Worm (Caenorhabditis elegans) whole organism, L4 larva: ENCODE results near the gene C56E6.4.

Experiments used
- egl-27 ChIP-seq: sonication (generic microtip); optimal IDR thresholded peaks from 3 replicates; lab custom pipeline; 2017; ENCODE audit warnings: missing biosample characterization, missing genetic modification reagents, missing genetic modification characterization
- gei-8 ChIP-seq: fragments of 200-800 bp; sonication (Bioruptor generic); optimal IDR thresholded peaks from 2 replicates; lab custom pipeline; 2018; ENCODE audit warnings: mild to moderate bottlenecking, missing genetic modification characterization, missing compliant biosample characterization
- hlh-11 ChIP-seq: fragments of 200-800 bp; sonication (Bioruptor generic); optimal IDR thresholded peaks from 2 replicates; lab custom pipeline; 2018; ENCODE audit warnings: mild to moderate bottlenecking, missing genetic modification characterization, missing compliant biosample characterization
- lin-13 ChIP-seq: fragments of 150-350 bp; optimal IDR thresholded peaks from 2 replicates; lab custom pipeline; 2014; ENCODE audit warnings: missing biosample characterization, missing genetic modification reagents, missing genetic modification characterization
- lin-39 ChIP-seq: fragments of 150-350 bp; optimal IDR thresholded peaks from 2 replicates; lab custom pipeline; 2014; ENCODE audit warnings: missing biosample characterization, missing genetic modification reagents, missing genetic modification characterization
- zip-2 ChIP-seq: fragments of 150-350 bp; optimal IDR thresholded peaks from 2 replicates; lab custom pipeline; 2014; ENCODE audit warnings: missing biosample characterization, missing genetic modification characterization

ce11 chrII:6486344-6486743, 42.2 kb downstream of the C56E6.4 start:
- TF ChIP-seq zip-2: no peak
- no peak for TF ChIP-seq lin-13 (GFP tag; lab: Kevin White, UChicago)
- TF ChIP-seq hlh-11 (tag; lab: Kevin White, UChicago): peak; percentile 61
- TF ChIP-seq lin-39 (tag; lab: Kevin White, UChicago): no peak
- TF ChIP-seq egl-27 (tag; lab: Kevin White, UChicago): no peak
- no peak for TF ChIP-seq gei-8 (GFP tag; lab: Kevin White, UChicago)
